Worm (Caenorhabditis elegans) whole organism, L4 larva: ENCODE data around the gene nlp-22.
A peak's percentile ranks its signal among the peaks of the same experiment; 100 is the strongest.

Source experiments
- F26F4.8 ChIP-seq: fragments of 200-800 bp; sonication (Bioruptor generic); conservative IDR thresholded peaks from 2 replicates; pipeline ENCODE4 v1.3.6; 2022; ENCODE audit warnings: missing genetic modification characterization, missing compliant biosample characterization
- F37D6.2 ChIP-seq: sonication (generic microtip); optimal IDR thresholded peaks from 2 replicates; lab custom pipeline; 2016; ENCODE audit warnings: mild to moderate bottlenecking, missing genetic modification characterization, missing compliant biosample characterization
- F49E8.2 ChIP-seq: sonication (generic microtip); optimal IDR thresholded peaks from 2 replicates; lab custom pipeline; 2016; ENCODE audit warnings: missing compliant biosample characterization, mild to moderate bottlenecking, missing genetic modification characterization, borderline replicate concordance
- R02D3.7 ChIP-seq: fragments of 150-350 bp; sonication (generic microtip); optimal IDR thresholded peaks from 3 replicates; lab custom pipeline; 2014; ENCODE audit warnings: missing biosample characterization, missing genetic modification characterization
- T26A8.4 ChIP-seq: fragments of 200-800 bp; sonication (Bioruptor generic); IDR thresholded peaks from 2 replicates; pipeline ENCODE4 v1.3.6; 2022; ENCODE audit warnings: missing genetic modification characterization, missing compliant biosample characterization
- Y75B8A.6 ChIP-seq: fragments of 200-800 bp; sonication (Bioruptor generic); IDR thresholded peaks from 2 replicates; pipeline ENCODE4 v1.3.6; 2022; ENCODE audit warnings: missing genetic modification reagents, missing genetic modification characterization, missing compliant biosample characterization
- ZK337.2 ChIP-seq: fragments of 200-800 bp; sonication (Bioruptor generic); IDR thresholded peaks from 2 replicates; pipeline ENCODE4 v1.3.6; 2022; ENCODE audit warnings: missing genetic modification reagents, missing genetic modification characterization, missing compliant biosample characterization
- ZK546.5 ChIP-seq, 2 experiments: sonication (generic microtip); optimal IDR thresholded peaks; 2 replicates each; lab custom pipeline; 2017; ENCODE audit warnings: missing biosample characterization in 2 of 2, missing genetic modification characterization in 2 of 2
- aha-1 ChIP-seq: fragments of 150-350 bp; peaks from one replicate; lab custom pipeline; 2014; ENCODE audit warnings: missing biosample characterization, missing genetic modification characterization
- ceh-32 ChIP-seq: sonication (generic microtip); optimal IDR thresholded peaks from 2 replicates; lab custom pipeline; 2016; ENCODE audit warnings: mild to moderate bottlenecking, missing genetic modification characterization, missing compliant biosample characterization; ENCODE audit not compliant: poor library complexity
- ceh-44 ChIP-seq: fragments of 200-800 bp; sonication (Bioruptor generic); IDR thresholded peaks from 2 replicates; pipeline ENCODE4 v1.3.6; 2022; ENCODE audit warnings: missing genetic modification reagents, missing genetic modification characterization, missing compliant biosample characterization
- ces-1 ChIP-seq: fragments of 150-350 bp; sonication (generic microtip); optimal IDR thresholded peaks from 4 replicates; lab custom pipeline; 2014; ENCODE audit warnings: missing biosample characterization, missing genetic modification reagents, missing genetic modification characterization
- ctbp-1 ChIP-seq: fragments of 200-800 bp; sonication (Bioruptor generic); IDR thresholded peaks from 2 replicates; pipeline ENCODE4 v1.3.6; 2022; ENCODE audit warnings: missing genetic modification reagents, missing genetic modification characterization, missing compliant biosample characterization
- daf-12 ChIP-seq: fragments of 150-350 bp; optimal IDR thresholded peaks from 2 replicates; lab custom pipeline; 2014; ENCODE audit warnings: missing biosample characterization, missing genetic modification reagents, missing genetic modification characterization
- daf-16 ChIP-seq, 3 experiments: sonication (generic microtip); optimal IDR thresholded peaks; 2 replicates each; lab custom pipeline; 2016 to 2017; ENCODE audit warnings: missing genetic modification characterization in 3 of 3, missing genetic modification reagents in 3 of 3, mild to moderate bottlenecking in 2 of 3, missing compliant biosample characterization in 2 of 3, missing biosample characterization in 1 of 3, moderate library complexity in 1 of 3
- duxl-1 ChIP-seq: sonication (generic microtip); optimal IDR thresholded peaks from 2 replicates; lab custom pipeline; 2016; ENCODE audit warnings: mild to moderate bottlenecking, missing genetic modification characterization, moderate library complexity, missing compliant biosample characterization; ENCODE audit not compliant: poor library complexity
- dve-1 ChIP-seq: sonication (generic microtip); optimal IDR thresholded peaks from 2 replicates; lab custom pipeline; 2017; ENCODE audit warnings: antibody characterized with exemption, mild to moderate bottlenecking, missing genetic modification characterization, missing compliant biosample characterization; ENCODE audit not compliant: insufficient read depth
- egl-43 ChIP-seq: fragments of 200-800 bp; sonication (Bioruptor generic); IDR thresholded peaks from 2 replicates; pipeline ENCODE4 v1.3.6; 2022; ENCODE audit warnings: missing genetic modification reagents, missing genetic modification characterization, missing compliant biosample characterization
- fos-1 ChIP-seq: fragments of 150-350 bp; optimal IDR thresholded peaks from 2 replicates; lab custom pipeline; 2014; ENCODE audit warnings: missing biosample characterization, missing genetic modification characterization
- hlh-30 ChIP-seq: sonication (generic microtip); optimal IDR thresholded peaks from 2 replicates; lab custom pipeline; 2017; ENCODE audit warnings: antibody characterized with exemption, mild to moderate bottlenecking, missing genetic modification characterization, missing compliant biosample characterization; ENCODE audit not compliant: insufficient read depth
- hmg-1.1 ChIP-seq: fragments of 200-800 bp; sonication (Bioruptor generic); IDR thresholded peaks from 2 replicates; pipeline ENCODE4 v1.3.6; 2022; ENCODE audit warnings: missing genetic modification reagents, missing genetic modification characterization, missing compliant biosample characterization
- lim-7 ChIP-seq: fragments of 200-800 bp; sonication (Bioruptor generic); IDR thresholded peaks from 2 replicates; pipeline ENCODE4 v1.3.6; 2022; ENCODE audit warnings: missing genetic modification characterization, missing compliant biosample characterization
- lin-1 ChIP-seq: fragments of 200-800 bp; sonication (Bioruptor generic); IDR thresholded peaks from 2 replicates; pipeline ENCODE4 v1.3.6; 2022; ENCODE audit warnings: missing genetic modification reagents, missing genetic modification characterization, missing compliant biosample characterization
- lsy-2 ChIP-seq, 2 experiments: fragments of 150-350 bp in 1 of 2; sonication (generic microtip) in 1 of 2; optimal IDR thresholded peaks; 2 replicates each; lab custom pipeline; 2014 to 2017; ENCODE audit warnings: missing biosample characterization in 2 of 2, missing genetic modification characterization in 2 of 2
- madf-9 ChIP-seq: fragments of 200-800 bp; sonication (Bioruptor generic); conservative IDR thresholded peaks from 2 replicates; pipeline ENCODE4 v1.3.6; 2022; ENCODE audit warnings: missing genetic modification reagents, missing genetic modification characterization, missing compliant biosample characterization
- mep-1 ChIP-seq: fragments of 150-350 bp; sonication (generic microtip); optimal IDR thresholded peaks from 3 replicates; lab custom pipeline; 2014; ENCODE audit warnings: missing biosample characterization, missing genetic modification characterization
- mes-2 ChIP-seq: sonication (generic microtip); optimal IDR thresholded peaks from 2 replicates; lab custom pipeline; 2016; ENCODE audit warnings: missing genotype, mild to moderate bottlenecking, missing genetic modification characterization, missing compliant biosample characterization; ENCODE audit not compliant: poor library complexity, severe bottlenecking
- mxl-3 ChIP-seq: fragments of 200-800 bp; sonication (Bioruptor generic); optimal IDR thresholded peaks from 2 replicates; lab custom pipeline; 2018; ENCODE audit warnings: mild to moderate bottlenecking, missing genetic modification characterization, missing compliant biosample characterization
- nhr-102 ChIP-seq: sonication (generic microtip); optimal IDR thresholded peaks from 2 replicates; lab custom pipeline; 2016; ENCODE audit warnings: mild to moderate bottlenecking, missing genetic modification characterization, moderate library complexity, missing compliant biosample characterization
- nhr-11 ChIP-seq: fragments of 150-350 bp; optimal IDR thresholded peaks from 2 replicates; lab custom pipeline; 2014; ENCODE audit warnings: missing biosample characterization, missing genetic modification characterization
- nhr-111 ChIP-seq: fragments of 200-800 bp; sonication (Bioruptor generic); optimal IDR thresholded peaks from 2 replicates; lab custom pipeline; 2018; ENCODE audit warnings: mild to moderate bottlenecking, missing genetic modification characterization, missing compliant biosample characterization
- nhr-237 ChIP-seq: sonication (generic microtip); optimal IDR thresholded peaks from 2 replicates; lab custom pipeline; 2017; ENCODE audit warnings: missing biosample characterization, missing genetic modification characterization
- nhr-28 ChIP-seq: fragments of 150-350 bp; optimal IDR thresholded peaks from 2 replicates; lab custom pipeline; 2014; ENCODE audit warnings: missing biosample characterization, missing genetic modification characterization
- nhr-42 ChIP-seq: fragments of 200-800 bp; sonication (Bioruptor generic); IDR thresholded peaks from 2 replicates; pipeline ENCODE4 v1.3.6; 2022; ENCODE audit warnings: missing genetic modification characterization, missing compliant biosample characterization
- nhr-6 ChIP-seq: fragments of 150-350 bp; optimal IDR thresholded peaks from 2 replicates; lab custom pipeline; 2014; ENCODE audit warnings: missing biosample characterization, missing genetic modification characterization
- nhr-76 ChIP-seq: fragments of 150-350 bp; optimal IDR thresholded peaks from 2 replicates; lab custom pipeline; 2014; ENCODE audit warnings: missing biosample characterization, missing genetic modification characterization
- nhr-77 ChIP-seq: fragments of 150-350 bp; optimal IDR thresholded peaks from 2 replicates; lab custom pipeline; 2014; ENCODE audit warnings: missing biosample characterization, missing genetic modification characterization
- pha-4 ChIP-seq, 2 experiments: fragments of 150-350 bp in 1 of 2; fragments of 200-800 bp in 1 of 2; sonication (Bioruptor generic) in 1 of 2; IDR thresholded peaks in 1 of 2; optimal IDR thresholded peaks in 1 of 2; 2 replicates each; pipeline versions ENCODE4 v1.3.6 to Lab custom; 2014 to 2022; ENCODE audit warnings: missing genetic modification characterization in 2 of 2, missing genetic modification reagents in 2 of 2, missing biosample characterization in 1 of 2, missing compliant biosample characterization in 1 of 2
- set-16 ChIP-seq: fragments of 200-800 bp; sonication (Bioruptor generic); IDR thresholded peaks from 2 replicates; pipeline ENCODE4 v1.3.6; 2022; ENCODE audit warnings: missing genetic modification reagents, missing genetic modification characterization, missing compliant biosample characterization
- snpc-4 ChIP-seq: fragments of 150-350 bp; optimal IDR thresholded peaks from 2 replicates; lab custom pipeline; 2014; ENCODE audit warnings: missing biosample characterization, missing genetic modification characterization
- spr-1 ChIP-seq: sonication (generic microtip); optimal IDR thresholded peaks from 2 replicates; lab custom pipeline; 2016; ENCODE audit warnings: mild to moderate bottlenecking, missing genetic modification characterization, missing compliant biosample characterization
- spr-3 ChIP-seq: fragments of 200-800 bp; sonication (Bioruptor generic); optimal IDR thresholded peaks from 2 replicates; lab custom pipeline; 2018; ENCODE audit warnings: mild to moderate bottlenecking, missing genetic modification characterization, missing compliant biosample characterization
- tag-97 ChIP-seq: fragments of 200-800 bp; sonication (Bioruptor generic); IDR thresholded peaks from 2 replicates; pipeline ENCODE4 v1.3.6; 2022; ENCODE audit warnings: missing genetic modification characterization, missing compliant biosample characterization
- unc-130 ChIP-seq: sonication (generic microtip); optimal IDR thresholded peaks from 2 replicates; lab custom pipeline; 2016; ENCODE audit warnings: missing genetic modification reagents, missing genetic modification characterization, missing compliant biosample characterization
- unc-39 ChIP-seq: sonication (generic microtip); optimal IDR thresholded peaks from 2 replicates; lab custom pipeline; 2017; ENCODE audit warnings: missing biosample characterization, missing genetic modification characterization
- zag-1 ChIP-seq: fragments of 150-350 bp; optimal IDR thresholded peaks from 2 replicates; lab custom pipeline; 2014; ENCODE audit warnings: missing biosample characterization, missing genetic modification characterization
- zfp-2 ChIP-seq: sonication (generic microtip); optimal IDR thresholded peaks from 2 replicates; lab custom pipeline; 2016; ENCODE audit warnings: mild to moderate bottlenecking, missing genetic modification characterization, missing compliant biosample characterization
- zfp-3 ChIP-seq: fragments of 200-800 bp; sonication (Bioruptor generic); conservative IDR thresholded peaks from 2 replicates; pipeline ENCODE4 v1.3.6; 2022; ENCODE audit warnings: missing genetic modification reagents, missing genetic modification characterization, missing compliant biosample characterization
- ztf-7 ChIP-seq: fragments of 150-350 bp; optimal IDR thresholded peaks from 2 replicates; lab custom pipeline; 2014; ENCODE audit warnings: missing biosample characterization, missing genetic modification characterization

The nlp-22 gene

ce11 chrX:2364703-2365299, 22.9 kb upstream of the nlp-22 start (continued):
- peak; percentile 94 for TF ChIP-seq F37D6.2
- peak; percentile 72 for TF ChIP-seq ZK337.2 (GFP tag; lab: Robert Waterston, UW)
- TF ChIP-seq egl-43 (GFP tag; lab: Robert Waterston, UW): 0 out of 2 replicates have a peak, but pooled peaks have one; percentile 42
- TF ChIP-seq R02D3.7: no peak
- peak; percentile 67 for TF ChIP-seq nhr-76 (tag; lab: Kevin White, UChicago)
- peak; percentile 48 for TF ChIP-seq ceh-32 (tag; lab: Kevin White, UChicago)
- TF ChIP-seq ZK546.5 (tag; optimal IDR thresholded peaks at IDR 0.05; lab: Kevin White, UChicago): peak in 1 of 2 experiments; percentile 37
- peak; percentile 27 for TF ChIP-seq aha-1 (tag; lab: Kevin White, UChicago)
- no peak for TF ChIP-seq unc-39 (tag; lab: Kevin White, UChicago)
- peak; percentile 30 for TF ChIP-seq mxl-3 (GFP tag; lab: Kevin White, UChicago)
- TF ChIP-seq mes-2 (tag; lab: Kevin White, UChicago): peak; percentile 88
- no peak for TF ChIP-seq nhr-111 (GFP tag; lab: Kevin White, UChicago)
- TF ChIP-seq hlh-30 (tag; lab: Kevin White, UChicago): peak; percentile 91
- peak; percentile 82 for TF ChIP-seq nhr-28 (tag; lab: Kevin White, UChicago)
- TF ChIP-seq snpc-4 (tag; lab: Kevin White, UChicago): no peak
- no peak for TF ChIP-seq lim-7 (GFP tag; lab: Robert Waterston, UW)
- TF ChIP-seq unc-130: no peak
- TF ChIP-seq nhr-102 (tag; lab: Kevin White, UChicago): peak; percentile 98
- TF ChIP-seq duxl-1 (tag; lab: Kevin White, UChicago): peak; percentile 98
- TF ChIP-seq Y75B8A.6 (GFP tag; lab: Robert Waterston, UW): no peak; the same call in 1 of the 2 replicates
- peak; percentile 41 for TF ChIP-seq ces-1 (GFP tag; lab: Kevin White, UChicago)
- TF ChIP-seq T26A8.4: peak; percentile 97
- no peak for TF ChIP-seq ceh-44 (GFP tag; lab: Robert Waterston, UW)
- TF ChIP-seq pha-4 (GFP tag; IDR thresholded peaks at IDR 0.05; lab: Robert Waterston, UW): peak; percentile 80
- no peak for TF ChIP-seq pha-4 (tag; optimal IDR thresholded peaks at IDR 0.05; lab: Kevin White, UChicago)
- TF ChIP-seq nhr-6 (tag; lab: Kevin White, UChicago): peak; percentile 85
- TF ChIP-seq daf-16 (GFP tag; optimal IDR thresholded peaks at IDR 0.05; lab: Kevin White, UChicago): peak; percentile 80 to 94
- peak; percentile 90 for TF ChIP-seq daf-16 (tag; optimal IDR thresholded peaks at IDR 0.05; lab: Kevin White, UChicago)
- peak; percentile 63 for TF ChIP-seq fos-1 (tag; lab: Kevin White, UChicago)
- TF ChIP-seq daf-12 (tag; lab: Kevin White, UChicago): no peak
- TF ChIP-seq dve-1: peak; percentile 97
- peak; percentile 77 for TF ChIP-seq ctbp-1
- TF ChIP-seq nhr-42 (GFP tag; lab: Robert Waterston, UW): peak; percentile 95
- TF ChIP-seq F49E8.2 (tag; lab: Kevin White, UChicago): no peak
- TF ChIP-seq set-16 (GFP tag; lab: Robert Waterston, UW): no peak
- TF ChIP-seq ztf-7 (tag; lab: Kevin White, UChicago): peak; percentile 94
- TF ChIP-seq nhr-11: peak; percentile 70
- TF ChIP-seq mep-1 (tag; lab: Kevin White, UChicago): peak; percentile 99
- TF ChIP-seq spr-3 (GFP tag; lab: Kevin White, UChicago): peak; percentile 68
- peak; percentile 74 for TF ChIP-seq zag-1 (tag; lab: Kevin White, UChicago)
- TF ChIP-seq F26F4.8: no peak
- TF ChIP-seq nhr-237 (tag; lab: Kevin White, UChicago): peak; percentile 75
- TF ChIP-seq lsy-2 (tag; optimal IDR thresholded peaks at IDR 0.05; lab: Kevin White, UChicago): peak; percentile 87 to 95
- TF ChIP-seq madf-9 (GFP tag; lab: Robert Waterston, UW): peak; percentile 87
- peak; percentile 84 for TF ChIP-seq zfp-3 (GFP tag; lab: Robert Waterston, UW)
- TF ChIP-seq hmg-1.1 (GFP tag; lab: Robert Waterston, UW): peak; percentile 98
- TF ChIP-seq zfp-2: peak; percentile 64
- TF ChIP-seq spr-1 (tag; lab: Kevin White, UChicago): peak; percentile 95
- TF ChIP-seq nhr-77 (tag; lab: Kevin White, UChicago): peak; percentile 99
- TF ChIP-seq tag-97 (GFP tag; lab: Robert Waterston, UW): 0 out of 2 replicates have a peak, but pooled peaks have one; percentile 10
- peak; percentile 70; the same call in 1 of the 2 replicates for TF ChIP-seq lin-1 (GFP tag; lab: Robert Waterston, UW)
